Fruit fly (Drosophila melanogaster) whole organism: ENCODE data around the gene Ugt37D1.

Experiments used
- CG8478 ChIP-seq: fragments of >200 bp; optimal IDR thresholded peaks from 2 replicates; lab custom pipeline; 2018; ENCODE audit warnings: inconsistent platforms
- Dll ChIP-seq: fragments of >200 bp; optimal IDR thresholded peaks from 2 replicates; lab custom pipeline; 2017
- EcR ChIP-seq, 2 experiments: fragments of >200 bp; optimal IDR thresholded peaks; 2 replicates each; lab custom pipeline; 2017; ENCODE audit warnings: missing biosample characterization in 2 of 2, missing genetic modification characterization in 2 of 2, missing genetic modification reagents in 2 of 2
- psq ChIP-seq: fragments of >200 bp; optimal IDR thresholded peaks from 2 replicates; lab custom pipeline; 2017
- usp ChIP-seq: fragments of >200 bp; optimal IDR thresholded peaks from 2 replicates; lab custom pipeline; 2017; ENCODE audit warnings: missing biosample characterization, missing genetic modification characterization, mixed read lengths

DNA sequence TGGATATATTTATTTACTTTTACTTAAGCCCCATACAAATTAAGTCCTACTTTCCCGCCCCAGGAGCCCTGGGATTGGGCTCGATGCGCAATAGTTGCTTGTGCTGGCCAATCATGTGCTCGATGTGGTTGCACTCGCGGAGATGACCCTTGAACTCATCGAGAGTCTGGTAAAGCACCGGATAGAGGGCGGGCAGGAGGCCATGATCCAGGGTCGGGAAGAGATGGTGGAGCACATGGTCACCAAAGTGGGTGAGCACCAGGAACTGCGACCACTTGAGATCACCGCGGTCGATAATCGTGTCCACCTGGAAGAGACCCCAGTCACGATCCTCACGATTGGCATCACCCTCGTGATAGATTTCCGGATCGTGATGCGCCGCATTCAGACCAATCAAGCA, 9.9 kb upstream of the Ugt37D1 start:
- TF ChIP-seq CG8478 (lab: Kevin White, UChicago): no peak
- TF ChIP-seq Dll: no peak
- no peak for TF ChIP-seq usp (GFP tag; lab: Kevin White, UChicago)
- TF ChIP-seq psq (lab: Kevin White, UChicago): no peak
- TF ChIP-seq EcR (GFP tag; optimal IDR thresholded peaks at IDR 0.05; lab: Kevin White, UChicago): no peak
